Worm (Caenorhabditis elegans) whole organism, late embryonic: ENCODE measurements around the gene mrp-7.

Source experiments
- K09A11.1 ChIP-seq: sonication (generic microtip); optimal IDR thresholded peaks from 2 replicates; lab custom pipeline; 2017; ENCODE audit warnings: antibody characterized with exemption, mild to moderate bottlenecking, missing genetic modification characterization, missing compliant biosample characterization; ENCODE audit not compliant: insufficient read depth
- ama-1 ChIP-seq: fragments of 150-350 bp; optimal IDR thresholded peaks from 2 replicates; lab custom pipeline; 2014
- ceh-22 ChIP-seq: sonication (generic microtip); optimal IDR thresholded peaks from 2 replicates; lab custom pipeline; 2017; ENCODE audit warnings: missing biosample characterization, missing genetic modification characterization
- ceh-9 ChIP-seq: sonication (generic microtip); optimal IDR thresholded peaks from 2 replicates; lab custom pipeline; 2016; ENCODE audit warnings: mild to moderate bottlenecking, missing genetic modification characterization, inconsistent platforms, missing compliant biosample characterization
- dve-1 ChIP-seq: sonication (generic microtip); optimal IDR thresholded peaks from 2 replicates; lab custom pipeline; 2017; ENCODE audit warnings: antibody characterized with exemption, mild to moderate bottlenecking, missing genetic modification characterization, missing compliant biosample characterization
- elt-4 ChIP-seq: sonication (generic microtip); optimal IDR thresholded peaks from 2 replicates; lab custom pipeline; 2016; ENCODE audit warnings: missing genetic modification characterization, missing compliant biosample characterization
- ets-4 ChIP-seq: sonication (generic microtip); optimal IDR thresholded peaks from 2 replicates; lab custom pipeline; 2016; ENCODE audit warnings: missing genetic modification characterization, missing compliant biosample characterization
- hlh-13 ChIP-seq: fragments of 200-800 bp; sonication (Bioruptor generic); optimal IDR thresholded peaks from 2 replicates; lab custom pipeline; 2018; ENCODE audit warnings: mild to moderate bottlenecking, missing genetic modification characterization, missing compliant biosample characterization
- hlh-30 ChIP-seq: sonication (generic microtip); optimal IDR thresholded peaks from 2 replicates; lab custom pipeline; 2017; ENCODE audit warnings: antibody characterized with exemption, missing genetic modification characterization, missing compliant biosample characterization; ENCODE audit not compliant: insufficient read depth
- mec-3 ChIP-seq: sonication (generic microtip); optimal IDR thresholded peaks from 2 replicates; lab custom pipeline; 2016; ENCODE audit warnings: borderline replicate concordance, missing genetic modification characterization, missing compliant biosample characterization
- pha-4 ChIP-seq: fragments of 150-350 bp; optimal IDR thresholded peaks from 2 replicates; lab custom pipeline; 2018; ENCODE audit warnings: missing biosample characterization, missing genetic modification reagents, missing genetic modification characterization
- tbx-2 ChIP-seq: sonication (generic microtip); optimal IDR thresholded peaks from 2 replicates; lab custom pipeline; 2016; ENCODE audit warnings: missing genetic modification characterization, missing compliant biosample characterization

- TF ChIP-seq hlh-30 (tag; lab: Kevin White, UChicago) (no peak), ceh-22 (tag; lab: Kevin White, UChicago) (no peak), ets-4 (tag; lab: Kevin White, UChicago) (no peak), tbx-2 (no peak), elt-4 (tag; lab: Kevin White, UChicago) (no peak), dve-1 (tag; lab: Kevin White, UChicago) (no peak), pha-4 (tag; lab: Kevin White, UChicago) (no peak), hlh-13 (GFP tag; lab: Kevin White, UChicago) (no peak), ama-1 (lab: Kevin White, UChicago) (no peak), ceh-9 (tag; lab: Kevin White, UChicago) (no peak), mec-3 (no peak), K09A11.1 (tag; lab: Kevin White, UChicago) (no peak)
Observed at ce11 chrV:19708849-19709248, 34.2 kb downstream of the mrp-7 start, which contains the start of gene srv-3.
